Worm (Caenorhabditis elegans): Measurements from ENCODE around the gene hyl-2.
A peak's percentile ranks its signal among the peaks of the same experiment; 100 is the strongest.

Gene hyl-2

DNA sequence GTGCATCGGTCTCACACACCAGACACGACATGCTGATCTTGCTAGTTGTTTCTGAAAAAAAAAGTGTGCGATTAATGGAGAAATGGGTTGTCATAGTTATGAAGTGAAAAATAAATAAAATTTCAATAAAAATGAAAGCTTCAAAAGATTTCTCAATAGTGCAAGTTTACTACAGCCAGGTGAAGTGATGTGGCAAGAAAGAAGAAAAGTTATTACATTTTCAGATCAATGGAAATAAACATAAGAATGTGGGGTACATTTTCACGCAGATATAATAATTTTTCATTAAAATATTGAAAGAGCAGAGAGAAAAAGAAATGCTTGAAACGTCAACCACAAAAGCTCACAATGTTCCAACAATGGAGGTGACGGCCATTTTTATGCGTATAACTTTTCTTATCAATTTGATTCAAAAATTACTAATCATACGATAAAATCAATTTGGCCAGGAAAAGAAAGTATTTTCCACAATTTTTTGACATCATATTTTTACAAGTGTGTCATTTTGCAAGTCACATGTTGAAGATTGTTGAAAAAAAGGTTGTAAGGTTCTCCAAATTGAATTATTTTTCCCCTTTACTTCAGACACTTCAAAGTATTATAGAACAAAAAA, 38.9 kb downstream of the hyl-2 start, which contains the start of gene nhr-45:
TSS of gene nhr-45 (minus strand) at position 51 of the 613 bp plus-strand sequence.
- TF ChIP-seq nhr-237 (tag; optimal IDR thresholded peaks at IDR 0.05): no peak
- TF ChIP-seq lsy-2 (tag; optimal IDR thresholded peaks at IDR 0.05): no peak
- no peak for TF ChIP-seq unc-62 (GFP tag; optimal IDR thresholded peaks at IDR 0.05)
- TF ChIP-seq fos-1 (tag; optimal IDR thresholded peaks at IDR 0.05): peak; percentile 67

DNA sequence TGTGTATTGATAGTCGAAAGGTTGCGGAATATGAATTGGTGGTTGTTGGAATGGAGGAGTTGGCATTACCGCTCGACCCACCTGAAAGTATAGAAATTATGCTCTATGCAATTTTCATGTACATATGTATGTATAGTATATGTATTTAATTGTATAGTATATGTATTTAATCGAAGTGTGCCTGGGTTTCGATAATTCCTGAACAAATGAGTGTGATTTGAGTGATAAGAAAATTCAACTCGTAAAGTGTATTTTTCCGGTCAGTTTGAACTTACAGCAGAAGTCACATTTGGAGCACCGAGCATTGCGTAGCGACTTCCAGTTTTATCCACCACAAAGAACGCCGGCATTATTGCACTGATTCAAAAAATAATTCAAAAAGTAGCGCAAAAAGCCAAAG, 40.6 kb downstream of the hyl-2 start:
- no peak for TF ChIP-seq skn-1 (tag; optimal IDR thresholded peaks at IDR 0.05)
- no peak for TF ChIP-seq unc-55 (GFP tag; optimal IDR thresholded peaks at IDR 0.05)
- no peak for TF ChIP-seq C34F6.9 (tag; optimal IDR thresholded peaks at IDR 0.05)
- TF ChIP-seq R02D3.7 (tag; optimal IDR thresholded peaks at IDR 0.05): no peak
- no peak for TF ChIP-seq F13H6.1 (tag; optimal IDR thresholded peaks at IDR 0.05)
- TF ChIP-seq lin-39 (tag; optimal IDR thresholded peaks at IDR 0.05): no peak
- TF ChIP-seq blmp-1 (tag; optimal IDR thresholded peaks at IDR 0.05; ENCODE audit: insufficient read depth): no peak
- TF ChIP-seq peb-1 (tag; optimal IDR thresholded peaks at IDR 0.05): no peak

DNA sequence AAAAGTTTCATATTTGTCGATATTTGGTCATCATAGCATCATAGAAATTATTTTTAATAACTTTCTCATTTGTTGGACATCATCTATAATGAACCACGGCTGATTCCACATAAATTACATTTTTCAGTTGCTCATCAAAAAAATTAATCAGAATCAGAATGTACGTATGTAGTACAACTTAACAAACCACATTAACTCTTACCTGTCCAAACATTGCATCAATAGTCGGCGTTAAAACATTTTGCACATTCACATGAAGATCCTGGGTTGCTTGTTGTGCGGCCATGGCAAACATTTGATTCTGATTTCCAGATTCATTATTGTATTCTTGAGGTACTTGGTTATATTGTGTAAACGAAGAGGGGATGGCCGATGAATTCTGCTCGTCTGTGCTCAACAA, 41.0 kb downstream of the hyl-2 start:
- TF ChIP-seq elt-1 (tag; optimal IDR thresholded peaks at IDR 0.05) (no peak), egl-27 (tag; optimal IDR thresholded peaks at IDR 0.05) (no peak), crh-2 (tag; optimal IDR thresholded peaks at IDR 0.05) (no peak), nhr-129 (tag; optimal IDR thresholded peaks at IDR 0.05) (no peak), sma-9 (GFP tag; optimal IDR thresholded peaks at IDR 0.05) (no peak), sma-9 (tag; optimal IDR thresholded peaks at IDR 0.05) (no peak), mdl-1 (tag; optimal IDR thresholded peaks at IDR 0.05) (no peak), ceh-82 (tag; optimal IDR thresholded peaks at IDR 0.05) (no peak)

DNA sequence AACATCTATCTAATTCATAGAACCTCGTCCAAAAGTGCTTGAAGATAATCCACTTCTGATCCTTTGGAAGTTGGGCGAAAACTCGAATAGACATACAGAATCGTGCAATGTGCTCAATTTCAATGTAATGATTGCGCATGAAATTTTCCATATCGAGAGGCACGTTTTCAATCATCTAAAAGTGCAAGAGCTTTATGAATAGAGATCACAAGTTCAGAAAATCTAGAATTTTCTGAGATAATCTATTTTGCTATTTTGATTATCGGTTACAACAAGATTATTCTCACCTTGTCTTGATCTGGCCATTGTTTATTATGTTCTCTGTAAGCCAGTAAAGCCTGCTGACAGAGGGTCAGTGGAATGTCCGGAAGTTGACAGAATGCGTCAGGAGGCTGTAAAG, 41.7 kb downstream of the hyl-2 start:
- no peak for TF ChIP-seq blmp-1 (tag; optimal IDR thresholded peaks at IDR 0.05; ENCODE audit: insufficient read depth)
- TF ChIP-seq nhr-25 (tag; optimal IDR thresholded peaks at IDR 0.05): no peak
- no peak for TF ChIP-seq dmd-4 (tag; optimal IDR thresholded peaks at IDR 0.05)
- no peak for TF ChIP-seq alr-1 (tag; optimal IDR thresholded peaks at IDR 0.05)
- no peak for TF ChIP-seq skn-1 (tag; optimal IDR thresholded peaks at IDR 0.05)
- TF ChIP-seq ztf-11 (tag; optimal IDR thresholded peaks at IDR 0.05): no peak
- no peak for TF ChIP-seq zag-1 (tag; optimal IDR thresholded peaks at IDR 0.05)
- no peak for TF ChIP-seq mdl-1 (tag; optimal IDR thresholded peaks at IDR 0.05)
- TF ChIP-seq R02D3.7 (tag; optimal IDR thresholded peaks at IDR 0.05): no peak
- TF ChIP-seq unc-55 (GFP tag; optimal IDR thresholded peaks at IDR 0.05): no peak
- TF ChIP-seq ama-1 (optimal IDR thresholded peaks at IDR 0.05): no peak
- TF ChIP-seq lin-13 (GFP tag; optimal IDR thresholded peaks at IDR 0.05): no peak
- TF ChIP-seq ztf-1 (GFP tag; conservative IDR thresholded peaks at IDR 0.05): no peak
- no peak for TF ChIP-seq mab-5 (tag; optimal IDR thresholded peaks at IDR 0.05)
- no peak for TF ChIP-seq nhr-23 (tag; optimal IDR thresholded peaks at IDR 0.05)
- TF ChIP-seq unc-39 (tag; optimal IDR thresholded peaks at IDR 0.05): no peak
- no peak for TF ChIP-seq snpc-4 (tag; optimal IDR thresholded peaks at IDR 0.05)
- TF ChIP-seq nhr-129 (tag; optimal IDR thresholded peaks at IDR 0.05): no peak
- no peak for TF ChIP-seq fos-1 (tag; optimal IDR thresholded peaks at IDR 0.05)

DNA sequence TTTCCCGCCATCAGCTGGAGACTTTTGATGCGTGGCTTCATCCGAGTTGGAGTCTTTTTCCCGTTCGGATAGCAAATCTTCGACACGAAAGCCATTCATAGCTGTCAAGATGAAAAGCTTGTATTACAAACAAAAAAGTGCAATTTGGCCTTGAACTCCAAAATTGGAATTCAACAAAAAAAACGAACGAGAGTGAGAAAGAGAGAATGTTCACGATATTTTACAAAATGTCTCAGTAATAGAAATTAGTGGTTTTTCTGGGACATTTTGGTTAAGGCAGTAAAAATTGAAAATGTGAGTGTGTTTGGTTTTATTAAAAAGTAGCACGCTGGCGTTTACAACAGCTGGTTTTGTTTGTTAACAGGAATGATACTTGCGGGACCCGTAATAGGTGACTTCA, 45.2 kb downstream of the hyl-2 start, which contains the start of gene ceh-1:
TSS of gene ceh-1 (minus strand) at position 101 of the 400 bp plus-strand sequence.
- TF ChIP-seq nhr-21 (tag; optimal IDR thresholded peaks at IDR 0.05) (no peak), egl-27 (tag; optimal IDR thresholded peaks at IDR 0.05) (no peak), nhr-23 (tag; optimal IDR thresholded peaks at IDR 0.05) (no peak), R02D3.7 (tag; optimal IDR thresholded peaks at IDR 0.05) (no peak), nhr-129 (tag; optimal IDR thresholded peaks at IDR 0.05) (no peak), mab-5 (tag; optimal IDR thresholded peaks at IDR 0.05) (no peak), unc-62 (GFP tag; optimal IDR thresholded peaks at IDR 0.05) (no peak), lin-11 (tag; optimal IDR thresholded peaks at IDR 0.05) (no peak), gmeb-1 (tag; optimal IDR thresholded peaks at IDR 0.05) (no peak)
